Worm (Caenorhabditis elegans): ENCODE results near the gene cht-6.

ce11 chrV:6453122-6453521 is 38.3 kb downstream of the cht-6 start, which contains the start of gene acl-9:
- TF ChIP-seq nhr-25 (tag; optimal IDR thresholded peaks at IDR 0.05; ENCODE audit: borderline replicate concordance, insufficient read depth): no peak
- TF ChIP-seq saeg-2 (GFP tag; IDR thresholded peaks at IDR 0.05): no peak
- TF ChIP-seq zag-1 (tag; optimal IDR thresholded peaks at IDR 0.05): no peak
- no peak for TF ChIP-seq nhr-11 (tag; optimal IDR thresholded peaks at IDR 0.05)
- TF ChIP-seq mxl-3 (GFP tag; optimal IDR thresholded peaks at IDR 0.05): no peak
- no peak for TF ChIP-seq fos-1 (tag; optimal IDR thresholded peaks at IDR 0.05)
- TF ChIP-seq Y48G9A.11 (GFP tag; IDR thresholded peaks at IDR 0.05): peak; percentile 57
- no peak for TF ChIP-seq nhr-28 (tag; optimal IDR thresholded peaks at IDR 0.05)
- no peak for TF ChIP-seq ZK546.5 (tag; optimal IDR thresholded peaks at IDR 0.05)
- no peak for TF ChIP-seq spr-3 (GFP tag; optimal IDR thresholded peaks at IDR 0.05)
- TF ChIP-seq spr-1 (tag; optimal IDR thresholded peaks at IDR 0.05): no peak
- no peak for TF ChIP-seq F44E2.7 (GFP tag; IDR thresholded peaks at IDR 0.05)
- no peak for TF ChIP-seq aly-2 (tag; optimal IDR thresholded peaks at IDR 0.05)
- no peak for TF ChIP-seq ceh-20 (GFP tag; IDR thresholded peaks at IDR 0.05)
